Fruit fly (Drosophila melanogaster) whole organism, embryonic: ENCODE measurements around the gene Fdx1.

Experiments
- Adf1 ChIP-seq: fragments of 200-800 bp; sonication (Bioruptor generic); IDR thresholded peaks from 2 replicates; pipeline ENCODE4 v1.3.6; 2022; ENCODE audit warnings: missing biosample characterization, missing genetic modification characterization
- Atf3 ChIP-seq: fragments of 200-800 bp; sonication (Bioruptor generic); optimal IDR thresholded peaks from 3 replicates; lab custom pipeline; 2016; ENCODE audit warnings: missing biosample characterization, missing genetic modification characterization
- Atf6 ChIP-seq: fragments of 200-800 bp; sonication (Bioruptor generic); IDR thresholded peaks from 2 replicates; pipeline ENCODE4 v1.3.6; 2022; ENCODE audit warnings: missing biosample characterization, missing genetic modification characterization
- Awh ChIP-seq: fragments of 200-800 bp; sonication (Bioruptor generic); IDR thresholded peaks from 2 replicates; pipeline ENCODE4, ENCODE4 v1.3.6; 2022; ENCODE audit warnings: missing biosample characterization, missing genetic modification characterization
- B-H1 ChIP-seq: fragments of 200-800 bp; sonication (Bioruptor generic); IDR thresholded peaks from 3 replicates; pipeline ENCODE4 v1.3.6; 2022; ENCODE audit warnings: missing biosample characterization, missing genetic modification characterization
- B-H2 ChIP-seq: fragments of 200-800 bp; sonication (Bioruptor generic); optimal IDR thresholded peaks from 2 replicates; lab custom pipeline; 2018; ENCODE audit warnings: missing biosample characterization, mild to moderate bottlenecking, missing genetic modification characterization
- BtbVII ChIP-seq: fragments of 200-800 bp; sonication (Bioruptor generic); optimal IDR thresholded peaks from 3 replicates; lab custom pipeline; 2017; ENCODE audit warnings: missing biosample characterization, mild to moderate bottlenecking, missing genetic modification characterization
- CG13894 ChIP-seq: fragments of 200-800 bp; sonication (Bioruptor generic); optimal IDR thresholded peaks from 3 replicates; lab custom pipeline; 2018; ENCODE audit warnings: missing biosample characterization, mild to moderate bottlenecking, missing genetic modification characterization, moderate library complexity
- CG15269 ChIP-seq: fragments of 200-800 bp; sonication (Bioruptor generic); optimal IDR thresholded peaks from 2 replicates; lab custom pipeline; 2018; ENCODE audit warnings: missing biosample characterization, mild to moderate bottlenecking, missing genetic modification characterization, moderate library complexity
- CG15514 ChIP-seq: fragments of 200-800 bp; sonication (Bioruptor generic); optimal IDR thresholded peaks from 3 replicates; lab custom pipeline; 2017; ENCODE audit warnings: missing biosample characterization, missing genetic modification characterization, mild to moderate bottlenecking, moderate library complexity, missing genetic modification reagents
- CG1603 ChIP-seq: fragments of 200-800 bp; sonication (Bioruptor generic); optimal IDR thresholded peaks from 2 replicates; lab custom pipeline; 2019; ENCODE audit warnings: missing biosample characterization, mild to moderate bottlenecking, missing genetic modification characterization, moderate library complexity
- CG1792 ChIP-seq: fragments of 200-800 bp; sonication (Bioruptor generic); optimal IDR thresholded peaks from 2 replicates; lab custom pipeline; 2016; ENCODE audit warnings: missing biosample characterization, missing genetic modification characterization
- CG18262 ChIP-seq: fragments of 200-800 bp; optimal IDR thresholded peaks from 3 replicates; lab custom pipeline; 2019; ENCODE audit warnings: missing biosample characterization, mild to moderate bottlenecking, missing genetic modification characterization, moderate library complexity
- CG32532 ChIP-seq: fragments of 200-800 bp; sonication (Bioruptor generic); IDR thresholded peaks from 2 replicates; pipeline ENCODE4 v1.3.6; 2022; ENCODE audit warnings: missing biosample characterization, missing genetic modification characterization
- CG32767 ChIP-seq: fragments of 200-800 bp; sonication (Bioruptor generic); IDR thresholded peaks from 2 replicates; pipeline ENCODE4 v1.3.6; 2022; ENCODE audit warnings: missing biosample characterization, missing genetic modification characterization
- CG5245 ChIP-seq: fragments of 200-800 bp; sonication (Bioruptor generic); optimal IDR thresholded peaks from 3 replicates; lab custom pipeline; 2016; ENCODE audit warnings: missing biosample characterization, missing genetic modification characterization
- CG6175 ChIP-seq: fragments of 200-800 bp; sonication (Bioruptor generic); IDR thresholded peaks from 3 replicates; pipeline ENCODE4 v1.3.6; 2022; ENCODE audit warnings: missing biosample characterization, missing genetic modification characterization
- CG6654 ChIP-seq: fragments of 200-800 bp; sonication (Bioruptor generic); optimal IDR thresholded peaks from 2 replicates; lab custom pipeline; 2017; ENCODE audit warnings: missing biosample characterization, mild to moderate bottlenecking, missing genetic modification characterization
- CG7271 ChIP-seq: fragments of 200-800 bp; sonication (Bioruptor generic); optimal IDR thresholded peaks from 2 replicates; lab custom pipeline; 2018; ENCODE audit warnings: missing biosample characterization, mild to moderate bottlenecking, missing genetic modification characterization, moderate library complexity
- CG7839 ChIP-seq: fragments of 200-800 bp; sonication (Bioruptor generic); optimal IDR thresholded peaks from 3 replicates; lab custom pipeline; 2018; ENCODE audit warnings: missing biosample characterization, mild to moderate bottlenecking, missing genetic modification characterization, moderate library complexity
- CG7987 ChIP-seq: fragments of 200-800 bp; sonication (Bioruptor generic); optimal IDR thresholded peaks from 2 replicates; lab custom pipeline; 2018; ENCODE audit warnings: missing biosample characterization, mild to moderate bottlenecking, missing genetic modification characterization, moderate library complexity
- CHES-1-like ChIP-seq: fragments of 200-800 bp; sonication (Bioruptor generic); optimal IDR thresholded peaks from 2 replicates; lab custom pipeline; 2016; ENCODE audit warnings: missing biosample characterization, missing genetic modification characterization
- Chrac-16 ChIP-seq: fragments of 200-800 bp; sonication (Bioruptor generic); optimal IDR thresholded peaks from 3 replicates; lab custom pipeline; 2016; ENCODE audit warnings: missing biosample characterization, missing genetic modification characterization
- Drgx ChIP-seq: fragments of 200-800 bp; sonication (Bioruptor generic); IDR thresholded peaks from 2 replicates; pipeline ENCODE4 v1.3.6; 2022; ENCODE audit warnings: missing biosample characterization, missing genetic modification characterization
- Fer1 ChIP-seq: fragments of 200-800 bp; sonication (Bioruptor generic); optimal IDR thresholded peaks from 2 replicates; lab custom pipeline; 2017; ENCODE audit warnings: missing biosample characterization, mild to moderate bottlenecking, missing genetic modification characterization
- Fer2 ChIP-seq: fragments of 200-800 bp; sonication (Bioruptor generic); optimal IDR thresholded peaks from 2 replicates; lab custom pipeline; 2018; ENCODE audit warnings: missing biosample characterization, mild to moderate bottlenecking, missing genetic modification characterization, moderate library complexity
- Gug ChIP-seq: fragments of 200-800 bp; sonication (Bioruptor generic); IDR thresholded peaks from 4 replicates; pipeline ENCODE4 v1.3.6; 2022; ENCODE audit warnings: missing biosample characterization, missing genetic modification characterization
- HLH54F ChIP-seq: fragments of 200-800 bp; sonication (Bioruptor generic); optimal IDR thresholded peaks from 3 replicates; lab custom pipeline; 2016; ENCODE audit warnings: missing biosample characterization, missing genetic modification characterization
- Hmr ChIP-seq: fragments of 200-800 bp; sonication (Bioruptor generic); optimal IDR thresholded peaks from 3 replicates; lab custom pipeline; 2017; ENCODE audit warnings: mild to moderate bottlenecking, missing biosample characterization, missing genetic modification reagents, missing genetic modification characterization
- Med ChIP-seq: fragments of 200-800 bp; sonication (Bioruptor generic); peaks from one replicate; lab custom pipeline; 2016; ENCODE audit warnings: missing biosample characterization, missing genetic modification characterization, mild to moderate bottlenecking, inconsistent platforms, moderate library complexity
- Meics ChIP-seq: fragments of 200-800 bp; sonication (Bioruptor generic); optimal IDR thresholded peaks from 2 replicates; lab custom pipeline; 2017; ENCODE audit warnings: missing biosample characterization, mild to moderate bottlenecking, missing genetic modification characterization
- NK7.1 ChIP-seq: fragments of 200-800 bp; sonication (Bioruptor generic); optimal IDR thresholded peaks from 3 replicates; lab custom pipeline; 2016; ENCODE audit warnings: missing biosample characterization, missing genetic modification characterization
- Neu2 ChIP-seq: fragments of 200-800 bp; sonication (Bioruptor generic); optimal IDR thresholded peaks from 3 replicates; lab custom pipeline; 2016; ENCODE audit warnings: missing biosample characterization, missing genetic modification characterization, borderline replicate concordance
- Oaz ChIP-seq: fragments of 200-800 bp; sonication (Bioruptor generic); IDR thresholded peaks from 2 replicates; pipeline ENCODE4 v1.3.6; 2022; ENCODE audit warnings: missing biosample characterization, missing genetic modification characterization
- Opbp ChIP-seq: fragments of 200-800 bp; sonication (Bioruptor generic); IDR thresholded peaks from 3 replicates; pipeline ENCODE4 v1.3.6; 2022; ENCODE audit warnings: missing biosample characterization, missing genetic modification characterization; ENCODE audit not compliant: partially characterized antibody
- Xbp1 ChIP-seq: fragments of 200-800 bp; sonication (Bioruptor generic); optimal IDR thresholded peaks from 3 replicates; lab custom pipeline; 2016; ENCODE audit warnings: missing biosample characterization, mild to moderate bottlenecking, missing genetic modification characterization
- abd-A ChIP-seq: fragments of 200-800 bp; sonication (Bioruptor generic); optimal IDR thresholded peaks from 3 replicates; lab custom pipeline; 2019; ENCODE audit warnings: missing biosample characterization, mild to moderate bottlenecking, missing genetic modification characterization, moderate library complexity
- bab2 ChIP-seq: fragments of 200-800 bp; sonication (Bioruptor generic); optimal IDR thresholded peaks from 2 replicates; lab custom pipeline; 2016; ENCODE audit warnings: missing biosample characterization, missing genetic modification characterization
- btn ChIP-seq: fragments of 200-800 bp; sonication (Bioruptor generic); optimal IDR thresholded peaks from 2 replicates; lab custom pipeline; 2016; ENCODE audit warnings: missing biosample characterization, missing genetic modification characterization
- ci ChIP-seq: fragments of 200-800 bp; sonication (Bioruptor generic); IDR thresholded peaks from 3 replicates; pipeline ENCODE4 v1.3.6; 2022; ENCODE audit warnings: missing biosample characterization, missing genetic modification characterization
- fu2 ChIP-seq: fragments of 200-800 bp; sonication (Bioruptor generic); optimal IDR thresholded peaks from 2 replicates; lab custom pipeline; 2016; ENCODE audit warnings: missing biosample characterization, missing genetic modification characterization
- grau ChIP-seq: fragments of 200-800 bp; optimal IDR thresholded peaks from 3 replicates; lab custom pipeline; 2019; ENCODE audit warnings: missing biosample characterization, mild to moderate bottlenecking, missing genetic modification characterization, moderate library complexity
- jing ChIP-seq: fragments of 200-800 bp; sonication (Bioruptor generic); optimal IDR thresholded peaks from 2 replicates; lab custom pipeline; 2018; ENCODE audit warnings: missing biosample characterization, mild to moderate bottlenecking, missing genetic modification characterization
- lilli ChIP-seq: fragments of 200-800 bp; sonication (Bioruptor generic); optimal IDR thresholded peaks from 3 replicates; lab custom pipeline; 2016; ENCODE audit warnings: missing biosample characterization, missing genetic modification characterization
- maf-S ChIP-seq: fragments of 200-800 bp; sonication (Bioruptor generic); optimal IDR thresholded peaks from 2 replicates; lab custom pipeline; 2016; ENCODE audit warnings: missing biosample characterization, missing genetic modification characterization
- nau ChIP-seq: fragments of 200-800 bp; sonication (Bioruptor generic); optimal IDR thresholded peaks from 3 replicates; lab custom pipeline; 2017; ENCODE audit warnings: missing biosample characterization, mild to moderate bottlenecking, missing genetic modification characterization, missing genetic modification reagents
- ro ChIP-seq: fragments of 200-800 bp; sonication (Bioruptor generic); IDR thresholded peaks from 2 replicates; pipeline ENCODE4 v1.3.6; 2022; ENCODE audit warnings: missing biosample characterization, missing genetic modification characterization
- sens ChIP-seq: fragments of 200-800 bp; sonication (Bioruptor generic); peaks from one replicate; lab custom pipeline; 2016; ENCODE audit warnings: missing biosample characterization, missing genetic modification characterization
- sqz ChIP-seq: fragments of 200-800 bp; sonication (Bioruptor generic); optimal IDR thresholded peaks from 3 replicates; lab custom pipeline; 2018; ENCODE audit warnings: missing biosample characterization, mild to moderate bottlenecking, missing genetic modification characterization
- stwl ChIP-seq: fragments of 200-800 bp; sonication (Bioruptor generic); optimal IDR thresholded peaks from 3 replicates; lab custom pipeline; 2018; ENCODE audit warnings: missing biosample characterization, mild to moderate bottlenecking, missing genetic modification characterization, moderate library complexity
- vfl ChIP-seq: fragments of 200-800 bp; sonication (Bioruptor generic); optimal IDR thresholded peaks from 2 replicates; lab custom pipeline; 2016; ENCODE audit warnings: missing biosample characterization, missing genetic modification characterization
- z ChIP-seq: fragments of 200-800 bp; sonication (Bioruptor generic); IDR thresholded peaks from 3 replicates; pipeline ENCODE4 v1.3.6; 2022; ENCODE audit warnings: missing biosample characterization, missing genetic modification characterization

Fdx1 gene

DNA sequence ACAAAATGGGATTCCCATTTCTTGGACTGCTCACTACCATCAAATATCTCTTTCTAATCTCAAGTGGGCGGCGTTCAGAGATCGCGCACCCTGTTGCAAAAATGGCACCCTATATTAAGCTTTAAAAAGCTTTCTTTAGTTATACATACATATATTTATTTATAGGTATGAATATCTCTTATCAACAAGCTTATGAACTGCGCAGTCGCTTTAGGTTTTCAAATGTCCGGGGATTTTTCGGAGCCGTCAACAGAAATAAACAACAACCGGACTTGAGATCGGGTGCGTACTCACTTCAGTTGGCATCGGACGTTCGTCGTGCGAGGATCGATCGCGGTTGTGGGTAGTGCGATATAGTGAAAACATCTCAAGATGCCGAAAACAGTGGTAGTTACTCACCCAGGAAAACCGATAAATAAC is 21.7 kb downstream of the Fdx1 start, which contains the start of gene PGRP-LF (continued):
- TF ChIP-seq CG7271 (no peak), Adf1 (peak; percentile 70; the same call in 1 of the 2 replicates), Gug (GFP tag; lab: Robert Waterston, UW) (no peak), ci (peak; percentile 42; the same call in 2 of the 3 replicates), fu2 (GFP tag; lab: Kevin White, UChicago) (no peak), Meics (GFP tag; lab: Kevin White, UChicago) (peak; percentile 11), sens (GFP tag; lab: Kevin White, UChicago) (peak; percentile 45), nau (GFP tag; lab: Kevin White, UChicago) (no peak), CG32767 (peak; percentile 35; the same call in 1 of the 2 replicates), lilli (GFP tag; lab: Kevin White, UChicago) (peak; percentile 38), CG18262 (tag; lab: Kevin White, UChicago) (no peak), vfl (GFP tag; lab: Kevin White, UChicago) (no peak), CG1603 (tag; lab: Kevin White, UChicago) (no peak), CG15269 (tag; lab: Kevin White, UChicago) (peak; percentile 36), CG32532 (GFP tag; lab: Robert Waterston, UW) (0 out of 2 replicates have a peak, but pooled peaks have one; percentile 42), Chrac-16 (GFP tag; lab: Kevin White, UChicago) (no peak), Hmr (peak; percentile 33), Fer1 (GFP tag; lab: Kevin White, UChicago) (peak; percentile 52), CG15514 (GFP tag; lab: Kevin White, UChicago) (peak; percentile 25), CG1792 (GFP tag; lab: Kevin White, UChicago) (no peak), Fer2 (tag; lab: Kevin White, UChicago) (no peak), BtbVII (peak; percentile 7), Neu2 (GFP tag; lab: Kevin White, UChicago) (no peak), CG6175 (GFP tag; lab: Robert Waterston, UW) (no peak), sqz (GFP tag; lab: Kevin White, UChicago) (no peak), CG5245 (GFP tag; lab: Kevin White, UChicago) (no peak), Xbp1 (GFP tag; lab: Kevin White, UChicago) (peak; percentile 25), maf-S (GFP tag; lab: Kevin White, UChicago) (no peak), Awh (no peak), CG13894 (tag; lab: Kevin White, UChicago) (peak; percentile 82), Opbp (GFP tag; lab: Robert Waterston, UW) (no peak), Drgx (no peak)
- TF ChIP-seq, all 482 proteins: peak for 87

DNA sequence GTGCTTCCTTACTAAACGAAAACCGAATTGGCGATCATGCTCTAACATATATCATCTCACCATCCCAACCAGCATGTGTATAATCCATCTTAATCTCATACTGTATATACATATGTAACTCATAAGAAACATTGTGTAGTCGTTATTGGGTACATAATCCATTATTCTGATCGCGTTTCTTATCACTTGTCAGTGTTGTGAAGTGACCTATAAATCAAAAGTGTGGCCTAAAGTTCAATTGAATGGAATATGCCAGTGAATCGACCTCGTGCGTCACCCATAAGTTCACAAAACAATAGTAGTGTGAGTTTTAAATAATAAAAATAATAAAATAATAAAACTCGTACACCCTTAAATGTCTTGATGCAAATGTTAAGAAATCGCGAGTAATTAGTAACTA is 25.9 kb downstream of the Fdx1 start:
- TF ChIP-seq grau, result no peak
- TF ChIP-seq stwl (tag; lab: Kevin White, UChicago), result peak; percentile 55
- no peak for TF ChIP-seq CG7987 (GFP tag; lab: Kevin White, UChicago)
- TF ChIP-seq Atf6, result no peak

DNA sequence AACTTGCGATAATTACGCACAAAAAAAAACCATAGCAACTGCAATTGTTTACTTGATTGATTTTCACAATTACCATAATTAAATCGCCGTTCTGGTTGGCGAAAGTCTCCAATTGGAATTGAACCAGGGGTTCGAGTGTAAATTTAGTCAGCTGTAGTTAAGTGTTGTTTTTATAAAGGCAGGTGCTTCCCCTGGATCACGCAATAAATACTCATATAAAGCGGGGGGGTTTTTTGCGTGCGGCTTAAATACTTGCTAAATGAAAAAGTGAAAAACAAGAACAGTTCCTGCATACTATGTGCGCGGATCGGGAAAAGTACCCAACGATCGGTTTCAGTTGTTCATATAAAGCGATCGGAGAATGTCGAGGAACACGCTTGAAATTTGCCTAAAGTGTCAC is 27.1 kb downstream of the Fdx1 start:
- TF ChIP-seq btn (GFP tag; lab: Kevin White, UChicago) (no peak), B-H1 (no peak), CHES-1-like (GFP tag; lab: Kevin White, UChicago) (no peak), B-H2 (GFP tag; lab: Kevin White, UChicago) (no peak), Med (no peak), Atf3 (no peak), NK7.1 (GFP tag; lab: Kevin White, UChicago) (no peak), z (no peak), HLH54F (no peak), bab2 (no peak), abd-A (tag; lab: Kevin White, UChicago) (no peak), Oaz (GFP tag; lab: Robert Waterston, UW) (no peak), jing (GFP tag; lab: Kevin White, UChicago) (no peak), ro (GFP tag; lab: Robert Waterston, UW) (no peak), CG6654 (no peak), CG7839 (no peak)
